Fruit fly (Drosophila melanogaster) whole organism, embryonic: ENCODE measurements around the gene CG7742.

Source experiments
- Atf-2 ChIP-seq: fragments of 200-800 bp; sonication (Bioruptor generic); optimal IDR thresholded peaks from 2 replicates; lab custom pipeline; 2016; ENCODE audit warnings: missing biosample characterization, missing genetic modification characterization
- Bgb ChIP-seq: fragments of 200-800 bp; sonication (Bioruptor generic); IDR thresholded peaks from 2 replicates; pipeline ENCODE4 v1.3.6; 2022; ENCODE audit warnings: missing biosample characterization, missing genetic modification characterization; ENCODE audit not compliant: partially characterized antibody
- Blimp-1 ChIP-seq: fragments of 200-800 bp; sonication (Bioruptor generic); optimal IDR thresholded peaks from 3 replicates; lab custom pipeline; 2018; ENCODE audit warnings: missing biosample characterization, missing genetic modification characterization, mild to moderate bottlenecking, moderate library complexity, missing genetic modification reagents
- BtbVII ChIP-seq: fragments of 200-800 bp; sonication (Bioruptor generic); optimal IDR thresholded peaks from 3 replicates; lab custom pipeline; 2017; ENCODE audit warnings: missing biosample characterization, mild to moderate bottlenecking, missing genetic modification characterization
- CG10543 ChIP-seq: fragments of 200-800 bp; sonication (Bioruptor generic); optimal IDR thresholded peaks from 3 replicates; lab custom pipeline; 2017; ENCODE audit warnings: missing biosample characterization, mild to moderate bottlenecking, missing genetic modification characterization, moderate library complexity
- CG10979 ChIP-seq: fragments of 200-800 bp; sonication (Bioruptor generic); optimal IDR thresholded peaks from 2 replicates; lab custom pipeline; 2018; ENCODE audit warnings: missing biosample characterization, mild to moderate bottlenecking, missing genetic modification characterization, moderate library complexity
- CG11504 ChIP-seq: fragments of 200-800 bp; sonication (Bioruptor generic); optimal IDR thresholded peaks from 3 replicates; lab custom pipeline; 2019; ENCODE audit warnings: missing biosample characterization, mild to moderate bottlenecking, missing genetic modification characterization, moderate library complexity
- CG11695 ChIP-seq: fragments of 200-800 bp; sonication (Bioruptor generic); IDR thresholded peaks from 3 replicates; pipeline ENCODE4 v1.3.6; 2022; ENCODE audit warnings: missing biosample characterization, missing genetic modification characterization
- CG12391 ChIP-seq: fragments of 200-800 bp; sonication (Bioruptor generic); optimal IDR thresholded peaks from 3 replicates; lab custom pipeline; 2018; ENCODE audit warnings: missing biosample characterization, mild to moderate bottlenecking, missing genetic modification characterization, moderate library complexity
- CG13296 ChIP-seq: fragments of 200-800 bp; sonication (Bioruptor generic); optimal IDR thresholded peaks from 3 replicates; lab custom pipeline; 2018; ENCODE audit warnings: missing biosample characterization, mild to moderate bottlenecking, missing genetic modification characterization
- CG13624 ChIP-seq: fragments of 200-800 bp; sonication (Bioruptor generic); optimal IDR thresholded peaks from 2 replicates; lab custom pipeline; 2016; ENCODE audit warnings: missing biosample characterization, missing genetic modification characterization
- CG13775 ChIP-seq: fragments of 200-800 bp; sonication (Bioruptor generic); optimal IDR thresholded peaks from 3 replicates; lab custom pipeline; 2017; ENCODE audit warnings: missing biosample characterization, mild to moderate bottlenecking, missing genetic modification characterization
- CG15269 ChIP-seq: fragments of 200-800 bp; sonication (Bioruptor generic); optimal IDR thresholded peaks from 2 replicates; lab custom pipeline; 2018; ENCODE audit warnings: missing biosample characterization, mild to moderate bottlenecking, missing genetic modification characterization, moderate library complexity
- CG17361 ChIP-seq: fragments of 200-800 bp; sonication (Bioruptor generic); IDR thresholded peaks from 3 replicates; pipeline ENCODE4 v1.3.6; 2022; ENCODE audit warnings: missing biosample characterization, missing genetic modification characterization
- CG30403 ChIP-seq: fragments of 200-800 bp; sonication (Bioruptor generic); optimal IDR thresholded peaks from 3 replicates; lab custom pipeline; 2016; ENCODE audit warnings: missing biosample characterization, missing genetic modification characterization
- CG31441 ChIP-seq: fragments of 200-800 bp; sonication (Bioruptor generic); IDR thresholded peaks from 2 replicates; pipeline ENCODE4 v1.3.6; 2022; ENCODE audit warnings: missing biosample characterization, missing genetic modification characterization
- CG3407 ChIP-seq: fragments of 200-800 bp; sonication (Bioruptor generic); optimal IDR thresholded peaks from 2 replicates; lab custom pipeline; 2018; ENCODE audit warnings: missing biosample characterization, mild to moderate bottlenecking, missing genetic modification characterization
- CG6813 ChIP-seq: fragments of 200-800 bp; sonication (Bioruptor generic); optimal IDR thresholded peaks from 2 replicates; lab custom pipeline; 2017; ENCODE audit warnings: missing biosample characterization, missing genetic modification characterization, mild to moderate bottlenecking, moderate library complexity, missing genetic modification reagents
- CG8359 ChIP-seq: fragments of 200-800 bp; sonication (Bioruptor generic); optimal IDR thresholded peaks from 2 replicates; lab custom pipeline; 2017; ENCODE audit warnings: missing biosample characterization, mild to moderate bottlenecking, missing genetic modification characterization, borderline replicate concordance
- Dad ChIP-seq: fragments of 200-800 bp; sonication (Bioruptor generic); optimal IDR thresholded peaks from 3 replicates; lab custom pipeline; 2016; ENCODE audit warnings: missing biosample characterization, missing genetic modification characterization
- Deaf1 ChIP-seq: fragments of 200-800 bp; optimal IDR thresholded peaks from 3 replicates; lab custom pipeline; 2019; ENCODE audit warnings: missing biosample characterization, mild to moderate bottlenecking, missing genetic modification characterization, moderate library complexity
- Dip3 ChIP-seq: fragments of 200-800 bp; sonication (Bioruptor generic); optimal IDR thresholded peaks from 3 replicates; lab custom pipeline; 2016; ENCODE audit warnings: missing biosample characterization, missing genetic modification characterization
- Gug ChIP-seq: fragments of 200-800 bp; sonication (Bioruptor generic); IDR thresholded peaks from 4 replicates; pipeline ENCODE4 v1.3.6; 2022; ENCODE audit warnings: missing biosample characterization, missing genetic modification characterization
- H15 ChIP-seq: fragments of 200-800 bp; sonication (Bioruptor generic); IDR thresholded peaks from 3 replicates; pipeline ENCODE4 v1.3.6; 2022; ENCODE audit warnings: missing biosample characterization, missing genetic modification characterization
- Hsf ChIP-seq: fragments of 200-800 bp; sonication (Bioruptor generic); optimal IDR thresholded peaks from 3 replicates; lab custom pipeline; 2016; ENCODE audit warnings: missing biosample characterization, missing genetic modification characterization
- Med ChIP-seq: fragments of 200-800 bp; sonication (Bioruptor generic); peaks from one replicate; lab custom pipeline; 2016; ENCODE audit warnings: missing biosample characterization, missing genetic modification characterization, mild to moderate bottlenecking, inconsistent platforms, moderate library complexity
- Neu2 ChIP-seq: fragments of 200-800 bp; sonication (Bioruptor generic); optimal IDR thresholded peaks from 3 replicates; lab custom pipeline; 2016; ENCODE audit warnings: missing biosample characterization, missing genetic modification characterization, borderline replicate concordance
- Oaz ChIP-seq: fragments of 200-800 bp; sonication (Bioruptor generic); IDR thresholded peaks from 2 replicates; pipeline ENCODE4 v1.3.6; 2022; ENCODE audit warnings: missing biosample characterization, missing genetic modification characterization
- PHDP ChIP-seq: fragments of 200-800 bp; sonication (Bioruptor generic); optimal IDR thresholded peaks from 3 replicates; lab custom pipeline; 2018; ENCODE audit warnings: missing biosample characterization, mild to moderate bottlenecking, missing genetic modification characterization, moderate library complexity
- Scr ChIP-seq: fragments of 200-800 bp; sonication (Bioruptor generic); IDR thresholded peaks from 2 replicates; pipeline ENCODE4 v1.3.6; 2022; ENCODE audit warnings: missing biosample characterization, missing genetic modification characterization; ENCODE audit not compliant: partially characterized antibody
- Sox102F ChIP-seq: fragments of 200-800 bp; sonication (Bioruptor generic); optimal IDR thresholded peaks from 2 replicates; lab custom pipeline; 2018; ENCODE audit warnings: missing biosample characterization, mild to moderate bottlenecking, missing genetic modification characterization, moderate library complexity
- Usf ChIP-seq: fragments of 200-800 bp; sonication (Bioruptor generic); optimal IDR thresholded peaks from 2 replicates; lab custom pipeline; 2017; ENCODE audit warnings: missing genotype, missing biosample characterization, missing genetic modification characterization
- Vsx1 ChIP-seq: fragments of 200-800 bp; sonication (Bioruptor generic); optimal IDR thresholded peaks from 2 replicates; lab custom pipeline; 2017; ENCODE audit warnings: missing biosample characterization, mild to moderate bottlenecking, missing genetic modification characterization, missing genetic modification reagents
- amos ChIP-seq: fragments of 200-800 bp; sonication (Bioruptor generic); IDR thresholded peaks from 2 replicates; pipeline ENCODE4 v1.3.6; 2022; ENCODE audit warnings: missing biosample characterization, missing genetic modification characterization; ENCODE audit not compliant: partially characterized antibody
- caup ChIP-seq: fragments of 200-800 bp; sonication (Bioruptor generic); optimal IDR thresholded peaks from 3 replicates; lab custom pipeline; 2017; ENCODE audit warnings: missing biosample characterization, mild to moderate bottlenecking, missing genetic modification characterization, moderate library complexity; ENCODE audit not compliant: severe bottlenecking
- corto ChIP-seq: fragments of 200-800 bp; sonication (Bioruptor generic); optimal IDR thresholded peaks from 2 replicates; lab custom pipeline; 2016; ENCODE audit warnings: missing biosample characterization, mild to moderate bottlenecking, missing genetic modification characterization, moderate library complexity
- cwo ChIP-seq: fragments of 200-800 bp; sonication (Bioruptor generic); optimal IDR thresholded peaks from 3 replicates; lab custom pipeline; 2017; ENCODE audit warnings: missing biosample characterization, missing genetic modification characterization, mild to moderate bottlenecking, moderate library complexity, missing genetic modification reagents
- eve ChIP-seq, 2 experiments: fragments of >200 bp; optimal IDR thresholded peaks; 2 replicates each; lab custom pipeline; 2017; ENCODE audit warnings: missing biosample characterization in 2 of 2, missing genetic modification characterization in 2 of 2
- hb ChIP-seq: fragments of 200-800 bp; sonication (Bioruptor generic); IDR thresholded peaks from 3 replicates; pipeline ENCODE4 v1.3.6; 2022; ENCODE audit warnings: missing biosample characterization, missing genetic modification characterization; ENCODE audit not compliant: partially characterized antibody
- her ChIP-seq: fragments of 200-800 bp; sonication (Bioruptor generic); optimal IDR thresholded peaks from 2 replicates; lab custom pipeline; 2016; ENCODE audit warnings: missing biosample characterization, missing genetic modification characterization
- jing ChIP-seq: fragments of 200-800 bp; sonication (Bioruptor generic); optimal IDR thresholded peaks from 2 replicates; lab custom pipeline; 2018; ENCODE audit warnings: missing biosample characterization, mild to moderate bottlenecking, missing genetic modification characterization
- org-1 ChIP-seq: fragments of 200-800 bp; sonication (Bioruptor generic); optimal IDR thresholded peaks from 2 replicates; lab custom pipeline; 2017; ENCODE audit warnings: missing biosample characterization, missing genetic modification characterization
- phol ChIP-seq: fragments of 200-800 bp; sonication (Bioruptor generic); optimal IDR thresholded peaks from 3 replicates; lab custom pipeline; 2018; ENCODE audit warnings: missing biosample characterization, mild to moderate bottlenecking, missing genetic modification characterization, moderate library complexity
- run ChIP-seq: fragments of 200-800 bp; sonication (Bioruptor generic); optimal IDR thresholded peaks from 3 replicates; lab custom pipeline; 2018; ENCODE audit warnings: missing biosample characterization, mild to moderate bottlenecking, missing genetic modification characterization
- sug ChIP-seq: fragments of 200-800 bp; optimal IDR thresholded peaks from 2 replicates; lab custom pipeline; 2019; ENCODE audit warnings: missing biosample characterization, mild to moderate bottlenecking, missing genetic modification characterization, moderate library complexity
- unc-4 ChIP-seq: fragments of 200-800 bp; sonication (Bioruptor generic); IDR thresholded peaks from 2 replicates; pipeline ENCODE4 v1.3.6; 2022; ENCODE audit warnings: missing biosample characterization, missing genetic modification characterization; ENCODE audit not compliant: partially characterized antibody
- unpg ChIP-seq: fragments of 200-800 bp; sonication (Bioruptor generic); optimal IDR thresholded peaks from 3 replicates; lab custom pipeline; 2018; ENCODE audit warnings: missing biosample characterization, mild to moderate bottlenecking, missing genetic modification characterization, moderate library complexity
- zfh1 ChIP-seq: fragments of 200-800 bp; sonication (Bioruptor generic); IDR thresholded peaks from 3 replicates; pipeline ENCODE4 v1.3.6; 2022; ENCODE audit warnings: missing biosample characterization, missing genetic modification characterization

The CG7742 gene

dm6 chr2L:5242194-5242914 is 27.5 kb upstream of the CG7742 start (continued):
- TF ChIP-seq corto (GFP tag; lab: Kevin White, UChicago) (peak; percentile 57), caup (peak; percentile 23), CG6813 (GFP tag; lab: Kevin White, UChicago) (no peak), hb (GFP tag; lab: Robert Waterston, UW) (no peak), Scr (GFP tag; lab: Robert Waterston, UW) (peak; percentile 28; the same call in 1 of the 2 replicates), CG13775 (GFP tag; lab: Kevin White, UChicago) (peak; percentile 14), CG8359 (no peak), amos (GFP tag; lab: Robert Waterston, UW) (0 out of 2 replicates have a peak, but pooled peaks have one; percentile 18), CG15269 (peak; percentile 42), Usf (GFP tag; lab: Kevin White, UChicago) (no peak), H15 (GFP tag; lab: Robert Waterston, UW) (peak; percentile 43; the same call in 1 of the 3 replicates), jing (GFP tag; lab: Kevin White, UChicago) (no peak), Bgb (GFP tag; lab: Robert Waterston, UW) (no peak), Neu2 (no peak), Gug (GFP tag; lab: Robert Waterston, UW) (no peak), unpg (peak; percentile 38), Hsf (GFP tag; lab: Kevin White, UChicago) (no peak), CG30403 (GFP tag; lab: Kevin White, UChicago) (peak; percentile 12), Sox102F (GFP tag; lab: Kevin White, UChicago) (peak; percentile 24), CG12391 (peak; percentile 38), PHDP (tag; lab: Kevin White, UChicago) (peak; percentile 45), CG31441 (GFP tag; lab: Robert Waterston, UW) (peak; percentile 45; the same call in 1 of the 2 replicates), unc-4 (no peak), cwo (GFP tag; lab: Kevin White, UChicago) (peak; percentile 22), zfh1 (GFP tag; lab: Robert Waterston, UW) (no peak), run (tag; lab: Kevin White, UChicago) (no peak), CG11695 (GFP tag; lab: Robert Waterston, UW) (no peak), Med (GFP tag; lab: Kevin White, UChicago) (peak; percentile 68), BtbVII (GFP tag; lab: Kevin White, UChicago) (no peak), Vsx1 (GFP tag; lab: Kevin White, UChicago) (peak; percentile 12), CG11504 (tag; lab: Kevin White, UChicago) (peak; percentile 41), CG17361 (GFP tag; lab: Robert Waterston, UW) (no peak), sug (peak; percentile 53), Dad (no peak), her (GFP tag; lab: Kevin White, UChicago) (no peak), Blimp-1 (peak; percentile 9), CG10979 (tag; lab: Kevin White, UChicago) (peak; percentile 8), phol (tag; lab: Kevin White, UChicago) (peak; percentile 6), eve (GFP tag; optimal IDR thresholded peaks at IDR 0.05; lab: Kevin White, UChicago) (peak in 1 of 2 experiments; percentile 50), CG10543 (GFP tag; lab: Kevin White, UChicago) (no peak), org-1 (GFP tag; lab: Kevin White, UChicago) (no peak), CG3407 (GFP tag; lab: Kevin White, UChicago) (no peak), Dip3 (GFP tag; lab: Kevin White, UChicago) (no peak), CG13296 (GFP tag; lab: Kevin White, UChicago) (peak; percentile 17), Oaz (no peak), Atf-2 (GFP tag; lab: Kevin White, UChicago) (no peak), Deaf1 (tag; lab: Kevin White, UChicago) (peak; percentile 48), CG13624 (GFP tag; lab: Kevin White, UChicago) (no peak)
